Fruit fly (Drosophila melanogaster) whole organism, prepupa: ENCODE data around the gene CG14712.

ENCODE experiments used
- CG15336 ChIP-seq: fragments of 200-800 bp; sonication (Bioruptor generic); IDR thresholded peaks from 2 replicates; pipeline ENCODE4 v1.3.6; 2022; ENCODE audit warnings: missing biosample characterization, missing genetic modification characterization
- CG1621 ChIP-seq: fragments of 200-800 bp; sonication (Bioruptor generic); optimal IDR thresholded peaks from 3 replicates; lab custom pipeline; 2018; ENCODE audit warnings: missing biosample characterization, mild to moderate bottlenecking, missing genetic modification characterization
- CG34406 ChIP-seq: fragments of 200-800 bp; sonication (Bioruptor generic); optimal IDR thresholded peaks from 3 replicates; lab custom pipeline; 2016; ENCODE audit warnings: missing biosample characterization, missing genetic modification characterization
- CG4318 ChIP-seq: fragments of 200-800 bp; sonication (Bioruptor generic); optimal IDR thresholded peaks from 3 replicates; lab custom pipeline; 2017; ENCODE audit warnings: missing biosample characterization, mild to moderate bottlenecking, missing genetic modification characterization
- CG6808 ChIP-seq: fragments of 200-800 bp; sonication (Bioruptor generic); optimal IDR thresholded peaks from 3 replicates; lab custom pipeline; 2017; ENCODE audit warnings: missing biosample characterization, missing genetic modification characterization, mild to moderate bottlenecking, moderate library complexity, missing genetic modification reagents
- Gug ChIP-seq: fragments of 200-800 bp; sonication (Bioruptor generic); IDR thresholded peaks from 2 replicates; pipeline ENCODE4 v1.3.6; 2022; ENCODE audit warnings: missing biosample characterization, missing genetic modification characterization
- Met ChIP-seq: fragments of 200-800 bp; sonication (Bioruptor generic); optimal IDR thresholded peaks from 3 replicates; lab custom pipeline; 2016; ENCODE audit warnings: missing biosample characterization, missing genetic modification characterization
- Sox102F ChIP-seq: fragments of 200-800 bp; sonication (Bioruptor generic); optimal IDR thresholded peaks from 2 replicates; lab custom pipeline; 2016; ENCODE audit warnings: missing biosample characterization, mild to moderate bottlenecking, missing genetic modification characterization
- Sox14 ChIP-seq: fragments of 200-800 bp; sonication (Bioruptor generic); optimal IDR thresholded peaks from 3 replicates; lab custom pipeline; 2016; ENCODE audit warnings: missing biosample characterization, missing genetic modification characterization
- fd59A ChIP-seq: fragments of 200-800 bp; sonication (Bioruptor generic); optimal IDR thresholded peaks from 2 replicates; lab custom pipeline; 2017; ENCODE audit warnings: missing biosample characterization, mild to moderate bottlenecking, missing genetic modification characterization, missing genetic modification reagents

DNA sequence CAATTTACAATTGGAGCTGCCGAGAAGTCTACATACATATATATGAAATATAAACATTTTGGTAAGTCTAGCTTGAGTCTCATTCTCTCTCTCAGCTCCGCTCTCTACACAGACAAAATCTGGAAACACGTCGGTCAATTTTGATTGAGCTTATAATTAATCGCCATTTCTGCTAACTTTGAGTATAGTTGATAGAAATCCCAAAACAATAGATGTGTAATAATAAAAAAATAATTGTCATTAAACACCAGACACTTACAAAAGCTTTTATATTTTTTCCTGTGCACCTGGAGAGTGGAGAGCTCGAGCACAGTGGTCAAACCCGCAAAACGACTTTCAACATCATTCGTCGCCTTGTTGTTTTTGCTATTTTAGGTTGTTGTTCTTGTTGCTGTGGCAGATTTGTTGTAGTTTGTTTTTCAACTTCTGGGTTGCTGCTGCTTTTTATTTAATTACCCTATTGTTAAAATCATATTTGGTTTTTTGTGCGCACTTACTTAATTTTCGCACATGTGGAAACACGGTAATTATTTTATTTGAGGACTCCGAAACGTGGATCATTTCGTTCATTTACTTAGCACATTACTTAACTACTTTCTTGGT is 28.2 kb downstream of the CG14712 start:
- peak; percentile 99 for TF ChIP-seq Met
- TF ChIP-seq fd59A (GFP tag; lab: Kevin White, UChicago), result peak; percentile 99
- TF ChIP-seq CG6808 (GFP tag; lab: Kevin White, UChicago), result peak; percentile 98
- peak; percentile 99 for TF ChIP-seq CG15336 (GFP tag; lab: Robert Waterston, UW)
- peak; percentile 98 for TF ChIP-seq Gug (GFP tag; lab: Robert Waterston, UW)
- TF ChIP-seq Sox102F (GFP tag; lab: Kevin White, UChicago), result peak; percentile 99
- TF ChIP-seq CG1621 (tag; lab: Kevin White, UChicago), result peak; percentile 98
- TF ChIP-seq Sox14, result peak; percentile 99
- peak; percentile 98 for TF ChIP-seq CG34406
- TF ChIP-seq CG4318 (GFP tag; lab: Kevin White, UChicago), result peak; percentile 98
